Fruit fly (Drosophila melanogaster): Measurements from ENCODE around the gene DNAlig4.
A peak's percentile ranks its signal among the peaks of the same experiment; 100 is the strongest.

DNAlig4 gene

dm6 chrX:13677970-13678490 lies 10.4 kb upstream of the DNAlig4 start:
- no peak for TF ChIP-seq Rel (GFP tag; optimal IDR thresholded peaks at IDR 0.05)
- peak; percentile 99 for TF ChIP-seq Rel (tag; optimal IDR thresholded peaks at IDR 0.05)
- no peak for TF ChIP-seq sage (GFP tag; optimal IDR thresholded peaks at IDR 0.05)
- no peak for TF ChIP-seq psq (GFP tag; optimal IDR thresholded peaks at IDR 0.05)

DNA sequence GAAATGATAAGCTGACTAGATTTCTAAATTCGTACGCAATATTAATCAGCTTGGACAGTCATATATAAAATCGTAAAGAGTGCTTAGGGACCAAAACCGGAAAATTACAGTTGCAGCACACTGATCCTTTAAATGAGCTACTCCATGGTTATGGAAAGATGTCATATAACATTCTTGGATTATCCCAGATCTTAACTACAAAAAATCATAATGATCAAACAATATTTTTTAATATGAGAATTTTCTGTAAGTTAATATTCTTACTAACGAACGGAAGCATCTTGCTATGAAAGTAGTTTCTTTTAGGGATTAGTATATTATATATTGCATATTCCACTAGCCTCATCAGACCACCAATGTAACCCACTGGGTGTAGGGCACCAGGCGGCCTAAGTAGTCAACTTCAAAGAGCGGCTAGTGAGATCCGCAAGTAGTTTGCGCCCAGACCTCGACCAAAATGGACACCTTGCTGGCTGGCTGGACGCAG lies 8.9 kb upstream of the DNAlig4 start, which contains the start of gene CG11162:
CG11162 (plus strand) TSS at position 437 of the 487 bp plus-strand sequence.
- peak; percentile 54 for TF ChIP-seq rgr (GFP tag; optimal IDR thresholded peaks at IDR 0.05)
- TF ChIP-seq h (GFP tag; optimal IDR thresholded peaks at IDR 0.05) = peak; percentile 59
- TF ChIP-seq Dfd (GFP tag; optimal IDR thresholded peaks at IDR 0.05) = no peak
- TF ChIP-seq foxo (GFP tag; optimal IDR thresholded peaks at IDR 0.05) = peak in 1 of 2 experiments; percentile 65
- peak; percentile 56 for TF ChIP-seq ey (GFP tag; optimal IDR thresholded peaks at IDR 0.05)
- TF ChIP-seq br (GFP tag; optimal IDR thresholded peaks at IDR 0.05) = peak; percentile 2
- TF ChIP-seq lola (GFP tag; optimal IDR thresholded peaks at IDR 0.05) = no peak
- TF ChIP-seq usp (GFP tag; optimal IDR thresholded peaks at IDR 0.05) = no peak
- TF ChIP-seq fru (GFP tag; optimal IDR thresholded peaks at IDR 0.05) = peak; percentile 66
- no peak for TF ChIP-seq dmrt93B (GFP tag; optimal IDR thresholded peaks at IDR 0.05)
- TF ChIP-seq Abd-B (GFP tag; optimal IDR thresholded peaks at IDR 0.05) = no peak
- TF ChIP-seq Jra (GFP tag; optimal IDR thresholded peaks at IDR 0.05) = no peak
- TF ChIP-seq OdsH (GFP tag; optimal IDR thresholded peaks at IDR 0.05) = peak; percentile 46
- TF ChIP-seq Sp1 (GFP tag; optimal IDR thresholded peaks at IDR 0.05) = peak; percentile 29
- TF ChIP-seq HLH106 (tag; optimal IDR thresholded peaks at IDR 0.05) = peak; percentile 33
- TF ChIP-seq Mio (GFP tag; optimal IDR thresholded peaks at IDR 0.05) = no peak

dm6 chrX:13670329-13670847 lies 2.8 kb upstream of the DNAlig4 start:
- peak; percentile 18 for TF ChIP-seq psq (GFP tag; optimal IDR thresholded peaks at IDR 0.05)
- TF ChIP-seq Vsx2 (GFP tag; optimal IDR thresholded peaks at IDR 0.05; ENCODE audit: partially characterized antibody) = no peak
- no peak for TF ChIP-seq jim (GFP tag; optimal IDR thresholded peaks at IDR 0.05)
- TF ChIP-seq foxo (GFP tag; optimal IDR thresholded peaks at IDR 0.05) = no peak
- no peak for TF ChIP-seq Rel (GFP tag; optimal IDR thresholded peaks at IDR 0.05)
- no peak for TF ChIP-seq Rel (tag; optimal IDR thresholded peaks at IDR 0.05)
- no peak for TF ChIP-seq brk (GFP tag; optimal IDR thresholded peaks at IDR 0.05)
- TF ChIP-seq sage (GFP tag; optimal IDR thresholded peaks at IDR 0.05) = no peak

- TF ChIP-seq woc (GFP tag; optimal IDR thresholded peaks at IDR 0.05) (no peak), Rel (GFP tag; optimal IDR thresholded peaks at IDR 0.05) (no peak), Rel (tag; optimal IDR thresholded peaks at IDR 0.05) (peak; percentile 71), brk (GFP tag; optimal IDR thresholded peaks at IDR 0.05) (no peak), Mio (GFP tag; optimal IDR thresholded peaks at IDR 0.05) (no peak), tai (GFP tag; optimal IDR thresholded peaks at IDR 0.05) (no peak), foxo (GFP tag; optimal IDR thresholded peaks at IDR 0.05) (no peak), lola (GFP tag; optimal IDR thresholded peaks at IDR 0.05) (no peak), CG32264 (GFP tag; optimal IDR thresholded peaks at IDR 0.05) (no peak)
Measured at dm6 chrX:13669366-13669765, 1.8 kb upstream of the DNAlig4 start, which contains the start of gene CG15760. CG15760 (plus strand) TSS chrX:13669699.

DNA sequence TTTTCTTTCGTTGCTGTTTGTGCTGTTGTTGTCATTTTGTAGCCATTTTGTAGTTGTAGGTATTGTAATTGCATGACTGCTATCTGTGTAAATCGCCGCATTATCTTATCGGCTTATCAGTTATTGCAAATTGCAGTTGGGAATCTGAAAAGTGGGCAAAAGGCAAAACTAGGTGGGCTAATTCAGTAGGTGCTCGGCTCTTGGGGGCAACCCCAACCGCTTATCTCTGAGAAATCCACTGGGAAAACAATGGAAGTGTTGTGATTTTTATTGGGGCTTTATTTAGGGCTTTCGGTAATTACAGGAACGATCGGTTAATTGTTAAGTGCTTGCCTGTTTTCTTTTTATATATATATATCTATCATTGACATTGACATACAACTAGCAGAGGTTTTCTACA lies 16.4 kb downstream of the DNAlig4 start:
- TF ChIP-seq CG9705 (GFP tag; optimal IDR thresholded peaks at IDR 0.05) (no peak), Rel (GFP tag; optimal IDR thresholded peaks at IDR 0.05) (no peak), Rel (tag; optimal IDR thresholded peaks at IDR 0.05) (peak; percentile 40), Hr83 (GFP tag; optimal IDR thresholded peaks at IDR 0.05; ENCODE audit: poor library complexity, severe bottlenecking) (no peak), dmrt93B (GFP tag; optimal IDR thresholded peaks at IDR 0.05) (no peak)

- TF ChIP-seq jim (GFP tag; optimal IDR thresholded peaks at IDR 0.05) (no peak), Dfd (GFP tag; optimal IDR thresholded peaks at IDR 0.05) (peak; percentile 84), dl (GFP tag; optimal IDR thresholded peaks at IDR 0.05; ENCODE audit: insufficient read depth in 1 of 2, partially characterized antibody in 2 of 2) (no peak), Abd-B (GFP tag; optimal IDR thresholded peaks at IDR 0.05) (no peak), Hr78 (GFP tag; optimal IDR thresholded peaks at IDR 0.05) (no peak)
Measured at dm6 chrX:13649801-13650200, 17.8 kb downstream of the DNAlig4 start.
